Worm (Caenorhabditis elegans) whole organism, L1 larva: ENCODE results near the gene sir-2.2.
A peak's percentile ranks its signal among the peaks of the same experiment; 100 is the strongest.

Source experiments
- C16A3.4 ChIP-seq: fragments of 150-350 bp; optimal IDR thresholded peaks from 2 replicates; lab custom pipeline; 2014; ENCODE audit warnings: missing biosample characterization, missing genetic modification characterization
- C34B4.2 ChIP-seq: sonication (generic microtip); optimal IDR thresholded peaks from 2 replicates; lab custom pipeline; 2017; ENCODE audit warnings: mild to moderate bottlenecking, missing genetic modification characterization, missing compliant biosample characterization
- F16B12.6 ChIP-seq: fragments of 150-350 bp; optimal IDR thresholded peaks from 2 replicates; lab custom pipeline; 2014; ENCODE audit warnings: missing biosample characterization, missing genetic modification characterization
- Y116A8C.19 ChIP-seq: sonication (generic microtip); optimal IDR thresholded peaks from 2 replicates; lab custom pipeline; 2016; ENCODE audit warnings: missing compliant biosample characterization, missing genetic modification characterization, borderline replicate concordance
- aha-1 ChIP-seq: fragments of 150-350 bp; optimal IDR thresholded peaks from 2 replicates; lab custom pipeline; 2014; ENCODE audit warnings: missing biosample characterization, missing genetic modification characterization
- ama-1 ChIP-seq: fragments of 150-350 bp; optimal IDR thresholded peaks from 2 replicates; lab custom pipeline; 2014
- ceh-82 ChIP-seq, 3 experiments: fragments of 150-350 bp in 1 of 3; sonication (generic microtip) in 2 of 3; optimal IDR thresholded peaks; 2 replicates each; lab custom pipeline; 2014 to 2017; ENCODE audit warnings: missing biosample characterization in 3 of 3, missing genetic modification characterization in 3 of 3
- ces-1 ChIP-seq: fragments of 150-350 bp; optimal IDR thresholded peaks from 2 replicates; lab custom pipeline; 2014; ENCODE audit warnings: missing biosample characterization, missing genetic modification reagents, missing genetic modification characterization
- elt-2 ChIP-seq: sonication (generic microtip); optimal IDR thresholded peaks from 2 replicates; lab custom pipeline; 2016; ENCODE audit warnings: missing genetic modification characterization, mild to moderate bottlenecking, inconsistent platforms, missing compliant biosample characterization, missing genetic modification reagents
- elt-3 ChIP-seq, 6 experiments: fragments of 150-350 bp in 1 of 6; sonication (generic microtip); optimal IDR thresholded peaks; 2 replicates each; lab custom pipeline; 2017 to 2018; ENCODE audit warnings: missing biosample characterization in 6 of 6, missing genetic modification characterization in 6 of 6, inconsistent platforms in 1 of 6
- fkh-10 ChIP-seq: sonication (generic microtip); optimal IDR thresholded peaks from 2 replicates; lab custom pipeline; 2017; ENCODE audit warnings: missing biosample characterization, missing genetic modification reagents, missing genetic modification characterization
- fos-1 ChIP-seq: fragments of 150-350 bp; optimal IDR thresholded peaks from 2 replicates; lab custom pipeline; 2014; ENCODE audit warnings: missing biosample characterization, missing genetic modification characterization
- grh-1 ChIP-seq: fragments of 200-800 bp; sonication (Bioruptor generic); IDR thresholded peaks from 2 replicates; pipeline ENCODE4 v1.3.6; 2022; ENCODE audit warnings: missing genetic modification reagents, missing genetic modification characterization, missing compliant biosample characterization
- lin-14 ChIP-seq: fragments of 200-800 bp; sonication (Bioruptor generic); optimal IDR thresholded peaks from 2 replicates; lab custom pipeline; 2018; ENCODE audit warnings: mild to moderate bottlenecking, missing genetic modification characterization, moderate library complexity, missing compliant biosample characterization
- lin-15B ChIP-seq: fragments of 150-350 bp; sonication (generic microtip); optimal IDR thresholded peaks from 3 replicates; lab custom pipeline; 2014; ENCODE audit warnings: missing biosample characterization, missing genetic modification characterization
- lin-35 ChIP-seq, 2 experiments: fragments of 150-350 bp; optimal IDR thresholded peaks; 2 replicates each; lab custom pipeline; 2014; ENCODE audit warnings: missing biosample characterization in 2 of 2, missing genetic modification characterization in 2 of 2, missing genetic modification reagents in 2 of 2
- lin-39 ChIP-seq: fragments of 150-350 bp; optimal IDR thresholded peaks from 2 replicates; lab custom pipeline; 2014; ENCODE audit warnings: missing biosample characterization, missing genetic modification reagents, missing genetic modification characterization
- lir-3 ChIP-seq: sonication (generic microtip); optimal IDR thresholded peaks from 2 replicates; lab custom pipeline; 2016; ENCODE audit warnings: mild to moderate bottlenecking, missing genetic modification characterization, moderate library complexity, missing compliant biosample characterization; ENCODE audit not compliant: poor library complexity
- mdl-1 ChIP-seq, 2 experiments: fragments of 150-350 bp; optimal IDR thresholded peaks; 2 replicates each; lab custom pipeline; 2014 to 2017; ENCODE audit warnings: missing biosample characterization in 2 of 2, missing genetic modification characterization in 2 of 2, inconsistent platforms in 1 of 2
- nhr-12 ChIP-seq: sonication (generic microtip); optimal IDR thresholded peaks from 2 replicates; lab custom pipeline; 2017; ENCODE audit warnings: missing biosample characterization, missing genetic modification characterization
- nhr-19 ChIP-seq: fragments of 200-800 bp; sonication (Bioruptor generic); conservative IDR thresholded peaks from 2 replicates; pipeline ENCODE4 v1.3.6; 2022; ENCODE audit warnings: missing genetic modification characterization, missing compliant biosample characterization
- nhr-20 ChIP-seq: sonication (generic microtip); optimal IDR thresholded peaks from 2 replicates; lab custom pipeline; 2016; ENCODE audit warnings: mild to moderate bottlenecking, missing genetic modification characterization, missing compliant biosample characterization
- nhr-237 ChIP-seq: fragments of 150-350 bp; optimal IDR thresholded peaks from 2 replicates; lab custom pipeline; 2014; ENCODE audit warnings: missing biosample characterization, missing genetic modification characterization
- nhr-47 ChIP-seq: sonication (generic microtip); optimal IDR thresholded peaks from 2 replicates; lab custom pipeline; 2016; ENCODE audit warnings: mild to moderate bottlenecking, missing genetic modification characterization, moderate library complexity, missing compliant biosample characterization
- nhr-71 ChIP-seq: sonication (generic microtip); optimal IDR thresholded peaks from 2 replicates; lab custom pipeline; 2016; ENCODE audit warnings: mild to moderate bottlenecking, missing genetic modification characterization, moderate library complexity, missing compliant biosample characterization
- nhr-84 ChIP-seq: sonication (generic microtip); optimal IDR thresholded peaks from 2 replicates; lab custom pipeline; 2017; ENCODE audit warnings: missing biosample characterization, missing genetic modification characterization
- pag-3 ChIP-seq: sonication (generic microtip); optimal IDR thresholded peaks from 2 replicates; lab custom pipeline; 2017; ENCODE audit warnings: missing genetic modification characterization, mild to moderate bottlenecking, missing compliant biosample characterization, antibody characterized with exemption, borderline replicate concordance; ENCODE audit not compliant: insufficient read depth
- rnt-1 ChIP-seq: sonication (generic microtip); optimal IDR thresholded peaks from 2 replicates; lab custom pipeline; 2016; ENCODE audit warnings: mild to moderate bottlenecking, missing genetic modification characterization, moderate library complexity, missing compliant biosample characterization
- unc-30 ChIP-seq: sonication (generic microtip); optimal IDR thresholded peaks from 2 replicates; lab custom pipeline; 2017; ENCODE audit warnings: missing biosample characterization, missing genetic modification characterization
- unc-86 ChIP-seq: sonication (generic microtip); optimal IDR thresholded peaks from 2 replicates; lab custom pipeline; 2016; ENCODE audit warnings: missing genetic modification characterization, missing compliant biosample characterization
- unc-98 ChIP-seq: fragments of 200-800 bp; sonication (Bioruptor generic); IDR thresholded peaks from 2 replicates; pipeline ENCODE4 v1.3.6; 2022; ENCODE audit warnings: missing genetic modification characterization, missing compliant biosample characterization
- xbp-1 ChIP-seq: sonication (generic microtip); optimal IDR thresholded peaks from 2 replicates; lab custom pipeline; 2016; ENCODE audit warnings: missing genetic modification characterization, missing compliant biosample characterization
- zip-4 ChIP-seq: fragments of 200-800 bp; sonication (Bioruptor generic); optimal IDR thresholded peaks from 2 replicates; lab custom pipeline; 2018; ENCODE audit warnings: mild to moderate bottlenecking, missing genetic modification characterization, moderate library complexity, missing compliant biosample characterization
- ztf-11 ChIP-seq, 2 experiments: sonication (generic microtip); optimal IDR thresholded peaks; 2 replicates each; lab custom pipeline; 2016 to 2017; ENCODE audit warnings: missing genetic modification characterization in 2 of 2, missing biosample characterization in 1 of 2, missing compliant biosample characterization in 1 of 2

The sir-2.2 gene

DNA sequence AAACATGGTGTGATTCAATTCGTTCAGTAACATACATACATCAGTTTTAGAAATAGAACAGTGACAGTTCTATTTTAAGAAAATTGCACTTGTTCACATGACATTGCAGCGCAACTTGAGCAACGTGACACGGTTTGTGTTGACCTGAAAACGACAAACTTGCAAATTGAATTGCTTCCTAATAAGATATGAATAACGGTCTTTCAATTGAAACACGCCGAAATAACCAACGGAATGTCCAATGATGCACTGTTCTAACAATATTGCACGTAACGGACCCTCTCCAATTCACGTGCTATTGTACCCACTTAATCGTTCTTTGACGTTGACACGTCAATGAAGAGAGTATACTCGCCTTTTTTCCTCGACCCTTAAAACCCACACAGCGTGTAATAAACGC lies 31.9 kb downstream of the sir-2.2 start (continued):
- TF ChIP-seq nhr-84 (tag; lab: Kevin White, UChicago) (no peak), nhr-19 (GFP tag; lab: Robert Waterston, UW) (peak; percentile 89), zip-4 (no peak)

DNA sequence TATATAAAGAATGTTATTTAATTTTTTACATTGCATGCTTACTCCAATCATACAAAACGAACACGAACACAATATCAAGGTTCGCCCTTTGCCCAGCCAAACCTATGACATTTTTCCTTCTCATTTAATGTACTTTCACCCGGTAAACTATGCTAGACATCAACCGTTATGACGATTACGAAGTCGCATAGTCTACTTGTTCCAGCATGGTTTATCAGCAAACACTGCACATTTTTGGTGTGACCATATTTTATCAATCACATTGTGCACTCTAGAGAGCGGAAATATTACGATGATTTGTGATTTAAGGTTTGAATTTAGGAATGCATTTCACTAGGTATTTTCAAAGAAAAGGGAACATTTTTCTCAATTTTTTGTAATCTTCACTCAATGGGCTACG lies 32.8 kb downstream of the sir-2.2 start:
- TF ChIP-seq nhr-71 (tag; lab: Kevin White, UChicago), result peak; percentile 23
- TF ChIP-seq xbp-1 (tag; lab: Kevin White, UChicago), result no peak
- TF ChIP-seq elt-3 (tag; optimal IDR thresholded peaks at IDR 0.05; lab: Kevin White, UChicago), result no peak
- peak; percentile 14; the same call in 1 of the 2 replicates for TF ChIP-seq nhr-19 (GFP tag; lab: Robert Waterston, UW)
- peak; percentile 6 for TF ChIP-seq lin-14 (GFP tag; lab: Kevin White, UChicago)
- TF ChIP-seq nhr-20 (tag; lab: Kevin White, UChicago), result peak; percentile 35
- TF ChIP-seq elt-2 (tag; lab: Kevin White, UChicago), result peak; percentile 84
- no peak for TF ChIP-seq Y116A8C.19 (tag; lab: Kevin White, UChicago)
- TF ChIP-seq lin-35 (GFP tag; optimal IDR thresholded peaks at IDR 0.05; lab: Kevin White, UChicago), result peak in 1 of 2 experiments; percentile 50
- no peak for TF ChIP-seq nhr-12 (tag; lab: Kevin White, UChicago)

ce11 chrX:13362486-13362885 lies 34.6 kb downstream of the sir-2.2 start, which contains the start of gene C49F8.15:
Gene C49F8.15, minus strand, starts transcription at chrX:13362586.
- TF ChIP-seq ztf-11 (tag; optimal IDR thresholded peaks at IDR 0.05; lab: Kevin White, UChicago) (no peak), lin-39 (tag; lab: Kevin White, UChicago) (no peak), unc-30 (tag; lab: Kevin White, UChicago) (no peak), C34B4.2 (tag; lab: Kevin White, UChicago) (no peak), ama-1 (lab: Kevin White, UChicago) (no peak), grh-1 (GFP tag; lab: Robert Waterston, UW) (no peak), aha-1 (no peak)
- TF ChIP-seq, all 84 proteins: peak for 0

- TF ChIP-seq xbp-1 (tag; lab: Kevin White, UChicago), result no peak
- TF ChIP-seq unc-98 (GFP tag; lab: Robert Waterston, UW), result no peak
- TF ChIP-seq nhr-47, result no peak
- no peak for TF ChIP-seq ceh-82 (tag; optimal IDR thresholded peaks at IDR 0.05; lab: Kevin White, UChicago)
- TF ChIP-seq lin-15B (tag; lab: Kevin White, UChicago), result no peak
- TF ChIP-seq F16B12.6 (tag; lab: Kevin White, UChicago), result no peak
- TF ChIP-seq nhr-20 (tag; lab: Kevin White, UChicago), result no peak
- TF ChIP-seq lir-3 (tag; lab: Kevin White, UChicago), result no peak
- TF ChIP-seq mdl-1 (tag; optimal IDR thresholded peaks at IDR 0.05; lab: Kevin White, UChicago), result no peak
- TF ChIP-seq rnt-1 (tag; lab: Kevin White, UChicago), result no peak
- TF ChIP-seq C16A3.4 (tag; lab: Kevin White, UChicago), result no peak
- TF ChIP-seq fkh-10 (GFP tag; lab: Kevin White, UChicago), result peak; percentile 4
- TF ChIP-seq lin-14 (GFP tag; lab: Kevin White, UChicago), result peak; percentile 40
- peak; percentile 48 for TF ChIP-seq unc-86 (tag; lab: Kevin White, UChicago)
- no peak for TF ChIP-seq ces-1 (GFP tag; lab: Kevin White, UChicago)
- TF ChIP-seq fos-1 (tag; lab: Kevin White, UChicago), result no peak
- no peak for TF ChIP-seq nhr-237 (tag; lab: Kevin White, UChicago)
- TF ChIP-seq pag-3 (tag; lab: Kevin White, UChicago), result no peak
Measured at ce11 chrX:13364897-13365296, 37.0 kb downstream of the sir-2.2 start, which contains the start of gene C49F8.1. Gene C49F8.1, minus strand, starts transcription at chrX:13364997.
